Worm (Caenorhabditis elegans) whole organism, young adult: Measurements from ENCODE around the gene frh-1.

Experiments used
- ama-1 ChIP-seq, 3 experiments: fragments of 150-350 bp in 1 of 3; sonication (generic microtip) in 2 of 3; optimal IDR thresholded peaks; 2 replicates each; lab custom pipeline; 2014 to 2018; ENCODE audit warnings: missing biosample characterization in 2 of 3, missing genetic modification characterization in 2 of 3, missing genetic modification reagents in 2 of 3
- atf-7 ChIP-seq: sonication (generic microtip); optimal IDR thresholded peaks from 2 replicates; lab custom pipeline; 2017; ENCODE audit warnings: mild to moderate bottlenecking, missing genetic modification characterization, missing compliant biosample characterization
- athp-1 ChIP-seq: sonication (generic microtip); optimal IDR thresholded peaks from 2 replicates; lab custom pipeline; 2017; ENCODE audit warnings: mild to moderate bottlenecking, missing genetic modification characterization, missing compliant biosample characterization
- ceh-91 ChIP-seq: fragments of 200-800 bp; sonication (Bioruptor generic); IDR thresholded peaks from 2 replicates; pipeline ENCODE4 v1.3.6; 2022; ENCODE audit warnings: missing genetic modification reagents, missing genetic modification characterization, missing compliant biosample characterization
- dpff-1 ChIP-seq: sonication (generic microtip); optimal IDR thresholded peaks from 2 replicates; lab custom pipeline; 2017; ENCODE audit warnings: mild to moderate bottlenecking, missing genetic modification characterization, missing compliant biosample characterization
- efl-1 ChIP-seq: fragments of 150-350 bp; optimal IDR thresholded peaks from 2 replicates; lab custom pipeline; 2014; ENCODE audit warnings: missing biosample characterization, missing genetic modification reagents, missing genetic modification characterization
- madf-3 ChIP-seq: fragments of 200-800 bp; sonication (Bioruptor generic); IDR thresholded peaks from 2 replicates; pipeline ENCODE4 v1.3.6; 2022; ENCODE audit warnings: missing genetic modification reagents, missing genetic modification characterization, missing compliant biosample characterization
- ztf-22 ChIP-seq: fragments of 200-800 bp; sonication (Bioruptor generic); optimal IDR thresholded peaks from 2 replicates; lab custom pipeline; 2018; ENCODE audit warnings: mild to moderate bottlenecking, missing genetic modification characterization, moderate library complexity, missing compliant biosample characterization

DNA sequence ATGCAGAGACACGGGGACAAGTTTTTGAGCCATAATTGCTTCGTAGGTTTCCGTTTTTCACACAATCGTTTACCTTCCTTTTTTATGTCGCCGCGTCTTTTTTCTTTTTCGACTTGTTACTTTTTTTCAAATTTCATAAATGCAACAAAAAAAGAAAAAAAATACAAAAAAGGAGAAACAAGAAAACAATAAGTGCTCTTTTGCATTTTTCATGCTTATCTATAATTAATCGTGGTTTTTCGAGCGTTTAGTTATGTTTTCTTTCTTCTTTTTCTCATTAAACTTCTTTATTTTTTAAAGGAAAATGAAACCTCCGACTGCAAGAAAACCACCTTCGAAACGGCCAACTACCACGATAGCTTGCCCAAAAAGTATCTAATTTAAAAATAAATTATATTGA, 21.4 kb upstream of the frh-1 start, which contains the start of gene F59G1.4:
- TF ChIP-seq atf-7 (tag; lab: Kevin White, UChicago) (no peak), ama-1 (optimal IDR thresholded peaks at IDR 0.05; lab: Kevin White, UChicago) (no peak), ama-1 (GFP tag; optimal IDR thresholded peaks at IDR 0.05; lab: Kevin White, UChicago) (no peak), athp-1 (tag; lab: Kevin White, UChicago) (no peak), dpff-1 (no peak), ceh-91 (GFP tag; lab: Robert Waterston, UW) (no peak), efl-1 (no peak), madf-3 (GFP tag; lab: Robert Waterston, UW) (no peak), ztf-22 (GFP tag; lab: Kevin White, UChicago) (no peak)
